Worm (Caenorhabditis elegans) whole organism, L2 larva: Measurements from ENCODE around the gene rpl-5.
A peak's percentile ranks its signal among the peaks of the same experiment; 100 is the strongest.

Experiments used
- C34F6.9 ChIP-seq: fragments of 150-350 bp; optimal IDR thresholded peaks from 2 replicates; lab custom pipeline; 2014; ENCODE audit warnings: missing biosample characterization, missing genetic modification characterization
- F13H6.1 ChIP-seq: sonication (generic microtip); optimal IDR thresholded peaks from 2 replicates; lab custom pipeline; 2016; ENCODE audit warnings: missing genetic modification characterization, missing compliant biosample characterization
- R02D3.7 ChIP-seq: fragments of 150-350 bp; optimal IDR thresholded peaks from 2 replicates; lab custom pipeline; 2014; ENCODE audit warnings: missing biosample characterization, missing genetic modification characterization
- Y55F3AM.14 ChIP-seq: fragments of 200-800 bp; sonication (Bioruptor generic); optimal IDR thresholded peaks from 2 replicates; lab custom pipeline; 2018; ENCODE audit warnings: mild to moderate bottlenecking, missing genetic modification characterization, missing compliant biosample characterization
- ZK546.5 ChIP-seq: sonication (generic microtip); optimal IDR thresholded peaks from 2 replicates; lab custom pipeline; 2017; ENCODE audit warnings: missing biosample characterization, missing genetic modification characterization
- alr-1 ChIP-seq: fragments of 150-350 bp; optimal IDR thresholded peaks from 2 replicates; lab custom pipeline; 2014; ENCODE audit warnings: missing biosample characterization, missing genetic modification characterization
- aly-2 ChIP-seq: fragments of 150-350 bp; optimal IDR thresholded peaks from 2 replicates; lab custom pipeline; 2014; ENCODE audit warnings: missing biosample characterization, missing genetic modification characterization
- blmp-1 ChIP-seq: sonication (generic microtip); optimal IDR thresholded peaks from 2 replicates; lab custom pipeline; 2017; ENCODE audit warnings: missing genetic modification characterization, mild to moderate bottlenecking, missing compliant biosample characterization, antibody characterized with exemption, moderate library complexity; ENCODE audit not compliant: insufficient read depth
- ceh-16 ChIP-seq: fragments of 150-350 bp; optimal IDR thresholded peaks from 2 replicates; lab custom pipeline; 2014; ENCODE audit warnings: missing biosample characterization, missing genetic modification characterization
- ceh-82 ChIP-seq: fragments of 150-350 bp; optimal IDR thresholded peaks from 2 replicates; lab custom pipeline; 2014; ENCODE audit warnings: missing biosample characterization, missing genetic modification characterization
- crh-2 ChIP-seq: sonication (generic microtip); optimal IDR thresholded peaks from 2 replicates; lab custom pipeline; 2017; ENCODE audit warnings: missing biosample characterization, missing genetic modification characterization
- dmd-4 ChIP-seq: sonication (generic microtip); optimal IDR thresholded peaks from 2 replicates; lab custom pipeline; 2017; ENCODE audit warnings: missing biosample characterization, missing genetic modification characterization
- egl-27 ChIP-seq: sonication (generic microtip); optimal IDR thresholded peaks from 3 replicates; lab custom pipeline; 2017; ENCODE audit warnings: missing biosample characterization, missing genetic modification reagents, missing genetic modification characterization
- elt-1 ChIP-seq: fragments of 150-350 bp; optimal IDR thresholded peaks from 2 replicates; lab custom pipeline; 2014; ENCODE audit warnings: missing biosample characterization, missing genetic modification characterization
- elt-3 ChIP-seq: sonication (generic microtip); optimal IDR thresholded peaks from 2 replicates; lab custom pipeline; 2017; ENCODE audit warnings: missing biosample characterization, missing genetic modification characterization
- fos-1 ChIP-seq: fragments of 150-350 bp; optimal IDR thresholded peaks from 2 replicates; lab custom pipeline; 2014; ENCODE audit warnings: missing biosample characterization, missing genetic modification characterization
- gmeb-1 ChIP-seq: fragments of 150-350 bp; optimal IDR thresholded peaks from 2 replicates; lab custom pipeline; 2014; ENCODE audit warnings: missing biosample characterization, missing genetic modification characterization
- lin-11 ChIP-seq: fragments of 150-350 bp; sonication (generic microtip); optimal IDR thresholded peaks from 2 replicates; lab custom pipeline; 2014; ENCODE audit warnings: missing biosample characterization, missing genetic modification characterization, inconsistent platforms, mixed read lengths
- lin-13 ChIP-seq: fragments of 150-350 bp; optimal IDR thresholded peaks from 2 replicates; lab custom pipeline; 2014; ENCODE audit warnings: missing biosample characterization, missing genetic modification reagents, missing genetic modification characterization
- lin-39 ChIP-seq: fragments of 150-350 bp; optimal IDR thresholded peaks from 2 replicates; lab custom pipeline; 2014; ENCODE audit warnings: missing biosample characterization, missing genetic modification reagents, missing genetic modification characterization
- lsy-2 ChIP-seq, 2 experiments: fragments of 150-350 bp in 1 of 2; sonication (generic microtip) in 1 of 2; optimal IDR thresholded peaks; 2 replicates each; lab custom pipeline; 2014 to 2017; ENCODE audit warnings: missing biosample characterization in 2 of 2, missing genetic modification characterization in 2 of 2
- mab-5 ChIP-seq: fragments of 150-350 bp; optimal IDR thresholded peaks from 2 replicates; lab custom pipeline; 2014; ENCODE audit warnings: missing biosample characterization, missing genetic modification characterization
- mbf-1 ChIP-seq: sonication (generic microtip); optimal IDR thresholded peaks from 2 replicates; lab custom pipeline; 2017; ENCODE audit warnings: missing biosample characterization, missing genetic modification characterization
- mdl-1 ChIP-seq, 2 experiments: fragments of 150-350 bp in 1 of 2; sonication (generic microtip) in 1 of 2; optimal IDR thresholded peaks; 2 replicates each; lab custom pipeline; 2017; ENCODE audit warnings: missing biosample characterization in 2 of 2, missing genetic modification characterization in 2 of 2
- nhr-10 ChIP-seq: sonication (generic microtip); optimal IDR thresholded peaks from 2 replicates; lab custom pipeline; 2017; ENCODE audit warnings: missing biosample characterization, missing genetic modification characterization
- nhr-11 ChIP-seq: fragments of 150-350 bp; optimal IDR thresholded peaks from 2 replicates; lab custom pipeline; 2014; ENCODE audit warnings: missing biosample characterization, missing genetic modification characterization
- nhr-12 ChIP-seq: fragments of 150-350 bp; optimal IDR thresholded peaks from 2 replicates; lab custom pipeline; 2014; ENCODE audit warnings: missing biosample characterization, missing genetic modification characterization
- nhr-129 ChIP-seq: fragments of 150-350 bp; optimal IDR thresholded peaks from 2 replicates; lab custom pipeline; 2014; ENCODE audit warnings: missing biosample characterization, missing genetic modification characterization
- nhr-21 ChIP-seq: fragments of 150-350 bp; optimal IDR thresholded peaks from 2 replicates; lab custom pipeline; 2014; ENCODE audit warnings: missing biosample characterization, missing genetic modification characterization
- nhr-23 ChIP-seq: fragments of 150-350 bp; optimal IDR thresholded peaks from 2 replicates; lab custom pipeline; 2014; ENCODE audit warnings: missing biosample characterization, missing genetic modification reagents, missing genetic modification characterization
- nhr-237 ChIP-seq: fragments of 150-350 bp; optimal IDR thresholded peaks from 2 replicates; lab custom pipeline; 2014; ENCODE audit warnings: missing biosample characterization, missing genetic modification characterization
- nhr-25 ChIP-seq: fragments of 150-350 bp; sonication (generic microtip); optimal IDR thresholded peaks from 3 replicates; lab custom pipeline; 2014; ENCODE audit warnings: missing biosample characterization, missing genetic modification characterization
- nhr-6 ChIP-seq: fragments of 150-350 bp; optimal IDR thresholded peaks from 2 replicates; lab custom pipeline; 2014; ENCODE audit warnings: missing biosample characterization, missing genetic modification characterization
- nhr-77 ChIP-seq: fragments of 150-350 bp; optimal IDR thresholded peaks from 2 replicates; lab custom pipeline; 2014; ENCODE audit warnings: missing biosample characterization, missing genetic modification characterization
- sem-4 ChIP-seq: fragments of 150-350 bp; optimal IDR thresholded peaks from 2 replicates; lab custom pipeline; 2014; ENCODE audit warnings: missing biosample characterization, missing genetic modification reagents, missing genetic modification characterization
- skn-1 ChIP-seq: sonication (generic microtip); optimal IDR thresholded peaks from 2 replicates; lab custom pipeline; 2017; ENCODE audit warnings: missing biosample characterization, missing genetic modification characterization
- sma-3 ChIP-seq: sonication (generic microtip); optimal IDR thresholded peaks from 2 replicates; lab custom pipeline; 2016; ENCODE audit warnings: missing genetic modification reagents, missing genetic modification characterization, missing compliant biosample characterization
- sma-9 ChIP-seq, 2 experiments: fragments of 150-350 bp in 1 of 2; sonication (generic microtip) in 1 of 2; optimal IDR thresholded peaks; 2 replicates each; lab custom pipeline; 2014 to 2016; ENCODE audit warnings: missing genetic modification characterization in 2 of 2, mild to moderate bottlenecking in 1 of 2, missing biosample characterization in 1 of 2, missing compliant biosample characterization in 1 of 2, missing genetic modification reagents in 1 of 2, moderate library complexity in 1 of 2
- snpc-4 ChIP-seq: fragments of 150-350 bp; optimal IDR thresholded peaks from 2 replicates; lab custom pipeline; 2014; ENCODE audit warnings: missing biosample characterization, missing genetic modification characterization
- unc-39 ChIP-seq: fragments of 150-350 bp; optimal IDR thresholded peaks from 2 replicates; lab custom pipeline; 2014; ENCODE audit warnings: missing biosample characterization, missing genetic modification characterization
- unc-55 ChIP-seq: fragments of 150-350 bp; sonication (generic microtip); optimal IDR thresholded peaks from 3 replicates; lab custom pipeline; 2014; ENCODE audit warnings: missing biosample characterization, missing genetic modification reagents, missing genetic modification characterization
- unc-62 ChIP-seq: fragments of 150-350 bp; optimal IDR thresholded peaks from 2 replicates; lab custom pipeline; 2014; ENCODE audit warnings: missing biosample characterization, missing genetic modification reagents, missing genetic modification characterization
- zag-1 ChIP-seq: fragments of 150-350 bp; optimal IDR thresholded peaks from 2 replicates; lab custom pipeline; 2014; ENCODE audit warnings: missing biosample characterization, missing genetic modification characterization
- ztf-1 ChIP-seq: fragments of 200-800 bp; sonication (Bioruptor generic); conservative IDR thresholded peaks from 2 replicates; pipeline ENCODE4 v1.3.6; 2022; ENCODE audit warnings: missing genetic modification characterization, missing compliant biosample characterization
- ztf-11 ChIP-seq: sonication (generic microtip); optimal IDR thresholded peaks from 2 replicates; lab custom pipeline; 2017; ENCODE audit warnings: missing biosample characterization, missing genetic modification characterization
- ztf-4 ChIP-seq: fragments of 150-350 bp; optimal IDR thresholded peaks from 2 replicates; lab custom pipeline; 2014; ENCODE audit warnings: missing biosample characterization, missing genetic modification characterization

rpl-5 gene

DNA sequence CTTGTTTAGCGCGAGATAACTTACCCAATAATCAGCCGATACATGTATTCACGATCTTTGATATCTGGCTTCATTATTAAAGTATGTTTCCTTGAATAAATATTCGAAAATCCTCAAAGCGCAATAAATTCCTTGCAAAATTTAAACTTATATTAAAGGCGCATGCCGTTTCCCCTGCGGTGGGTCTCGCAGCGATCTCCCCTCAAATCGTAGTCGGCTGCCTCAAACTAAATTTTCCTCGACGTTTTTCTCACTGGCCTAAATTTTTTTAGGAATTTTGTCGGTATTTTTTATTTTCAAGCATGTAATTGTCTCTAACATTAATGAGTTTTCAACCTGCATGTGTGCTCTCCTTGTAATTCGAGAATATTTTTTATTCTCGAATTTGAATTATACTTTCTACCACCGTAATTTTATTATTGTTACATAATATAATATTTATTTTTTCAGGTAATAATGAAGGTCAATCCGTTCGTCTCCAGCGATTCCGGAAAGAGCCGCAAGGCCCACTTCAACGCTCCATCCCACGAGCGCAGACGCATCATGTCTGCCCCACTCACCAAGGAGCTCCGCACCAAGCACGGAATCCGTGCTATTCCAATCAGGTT lies 32.7 kb downstream of the rpl-5 start, which contains the start of the genes cpf-1 and rpl-26 (continued):
- no peak for TF ChIP-seq mdl-1 (tag; optimal IDR thresholded peaks at IDR 0.05; lab: Kevin White, UChicago)
- TF ChIP-seq dmd-4, result no peak
- no peak for TF ChIP-seq ztf-1 (GFP tag; lab: Robert Waterston, UW)
- TF ChIP-seq lin-13 (GFP tag; lab: Kevin White, UChicago), result no peak
- no peak for TF ChIP-seq elt-1 (tag; lab: Kevin White, UChicago)
- TF ChIP-seq Y55F3AM.14 (GFP tag; lab: Kevin White, UChicago), result no peak
- peak; percentile 77 for TF ChIP-seq C34F6.9 (tag; lab: Kevin White, UChicago)
- TF ChIP-seq nhr-23 (tag; lab: Kevin White, UChicago), result no peak
- TF ChIP-seq lin-39 (tag; lab: Kevin White, UChicago), result no peak
- TF ChIP-seq egl-27, result no peak
- TF ChIP-seq nhr-21 (tag; lab: Kevin White, UChicago), result no peak
- peak; percentile 71 for TF ChIP-seq gmeb-1 (tag; lab: Kevin White, UChicago)
- no peak for TF ChIP-seq nhr-11 (tag; lab: Kevin White, UChicago)
- TF ChIP-seq unc-55, result peak; percentile 75
- TF ChIP-seq ceh-16 (tag; lab: Kevin White, UChicago), result no peak
- peak; percentile 47 for TF ChIP-seq nhr-129 (tag; lab: Kevin White, UChicago)
- no peak for TF ChIP-seq mab-5
- peak; percentile 33 for TF ChIP-seq fos-1 (tag; lab: Kevin White, UChicago)
- TF ChIP-seq crh-2 (tag; lab: Kevin White, UChicago), result peak; percentile 60
- TF ChIP-seq skn-1 (tag; lab: Kevin White, UChicago), result no peak
- TF ChIP-seq lsy-2 (tag; optimal IDR thresholded peaks at IDR 0.05; lab: Kevin White, UChicago), result peak; percentile 22 to 89
- TF ChIP-seq F13H6.1 (tag; lab: Kevin White, UChicago), result no peak
- TF ChIP-seq elt-3 (tag; lab: Kevin White, UChicago), result no peak

- TF ChIP-seq elt-3 (tag; lab: Kevin White, UChicago) (no peak), gmeb-1 (tag; lab: Kevin White, UChicago) (no peak), mab-5 (no peak), crh-2 (tag; lab: Kevin White, UChicago) (peak; percentile 36), nhr-6 (tag; lab: Kevin White, UChicago) (no peak), nhr-10 (tag; lab: Kevin White, UChicago) (no peak), fos-1 (tag; lab: Kevin White, UChicago) (peak; percentile 9), lin-39 (tag; lab: Kevin White, UChicago) (no peak), zag-1 (tag; lab: Kevin White, UChicago) (no peak), R02D3.7 (tag; lab: Kevin White, UChicago) (no peak), sem-4 (tag; lab: Kevin White, UChicago) (peak; percentile 35), egl-27 (no peak), ztf-11 (no peak), nhr-77 (tag; lab: Kevin White, UChicago) (no peak), nhr-21 (tag; lab: Kevin White, UChicago) (peak; percentile 35), sma-9 (GFP tag; optimal IDR thresholded peaks at IDR 0.05; lab: Kevin White, UChicago) (peak; percentile 8), sma-9 (tag; optimal IDR thresholded peaks at IDR 0.05; lab: Kevin White, UChicago) (no peak), C34F6.9 (tag; lab: Kevin White, UChicago) (no peak), nhr-23 (tag; lab: Kevin White, UChicago) (no peak), blmp-1 (tag; lab: Kevin White, UChicago) (no peak), dmd-4 (no peak), elt-1 (tag; lab: Kevin White, UChicago) (no peak), ceh-16 (tag; lab: Kevin White, UChicago) (no peak), nhr-237 (no peak), mbf-1 (tag; lab: Kevin White, UChicago) (no peak), lin-13 (GFP tag; lab: Kevin White, UChicago) (peak; percentile 33), nhr-12 (no peak), skn-1 (tag; lab: Kevin White, UChicago) (no peak), lsy-2 (tag; optimal IDR thresholded peaks at IDR 0.05; lab: Kevin White, UChicago) (peak in 1 of 2 experiments; percentile 58), unc-62 (GFP tag; lab: Kevin White, UChicago) (no peak), ZK546.5 (tag; lab: Kevin White, UChicago) (no peak), snpc-4 (tag; lab: Kevin White, UChicago) (no peak), nhr-25 (no peak), nhr-11 (tag; lab: Kevin White, UChicago) (no peak), ztf-4 (no peak), Y55F3AM.14 (GFP tag; lab: Kevin White, UChicago) (no peak), mdl-1 (tag; optimal IDR thresholded peaks at IDR 0.05; lab: Kevin White, UChicago) (no peak), lin-11 (tag; lab: Kevin White, UChicago) (no peak), unc-39 (tag; lab: Kevin White, UChicago) (no peak), ztf-1 (GFP tag; lab: Robert Waterston, UW) (no peak), alr-1 (tag; lab: Kevin White, UChicago) (no peak), aly-2 (tag; lab: Kevin White, UChicago) (no peak), ceh-82 (tag; lab: Kevin White, UChicago) (no peak), sma-3 (GFP tag; lab: Kevin White, UChicago) (no peak)
These were observed 34.0 kb downstream of the rpl-5 start, which contains the start of gene suf-1 for ce11 chrII:8603567-8604359. suf-1 (plus strand) TSS chrII:8603846.
